Fruit fly (Drosophila melanogaster): ENCODE data around the gene CG12691.

DNA sequence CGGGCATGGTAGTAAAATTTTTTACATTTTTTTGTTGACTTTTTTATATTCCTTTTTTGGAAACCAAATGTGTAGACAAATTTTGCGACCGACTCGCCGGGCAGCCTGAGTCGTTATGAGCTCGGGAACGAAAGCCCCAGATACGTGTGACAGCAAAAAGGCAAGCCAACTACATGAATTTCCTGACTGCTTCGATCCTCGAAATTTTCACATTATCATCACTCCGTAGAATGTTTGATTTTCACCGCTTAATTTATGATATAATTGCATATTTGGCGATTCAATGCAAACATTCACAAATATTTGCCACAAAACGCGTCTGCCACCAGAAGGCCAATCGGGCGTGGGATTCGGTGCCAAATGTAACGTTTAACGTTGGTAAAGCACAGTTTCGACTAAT is 11.0 kb downstream of the CG12691 start, which contains the start of gene CG15577:
- no peak for TF ChIP-seq psq (optimal IDR thresholded peaks at IDR 0.05)
- TF ChIP-seq usp (GFP tag; optimal IDR thresholded peaks at IDR 0.05), result no peak
- TF ChIP-seq pan (optimal IDR thresholded peaks at IDR 0.05), result no peak
- TF ChIP-seq EcR (GFP tag; optimal IDR thresholded peaks at IDR 0.05), result no peak
- TF ChIP-seq Dll (optimal IDR thresholded peaks at IDR 0.05), result no peak
